Fruit fly (Drosophila melanogaster) whole organism, adult: ENCODE results near the gene CG2680.

Source experiments
- CG11617 ChIP-seq: fragments of 200-800 bp; sonication (Bioruptor generic); optimal IDR thresholded peaks from 2 replicates; lab custom pipeline; 2017; ENCODE audit warnings: mild to moderate bottlenecking, missing biosample characterization, missing genetic modification reagents, missing genetic modification characterization
- CG12768 ChIP-seq: fragments of 200-800 bp; sonication (Bioruptor generic); optimal IDR thresholded peaks from 2 replicates; lab custom pipeline; 2017; ENCODE audit warnings: missing biosample characterization, missing genetic modification characterization, mild to moderate bottlenecking, moderate library complexity, missing genetic modification reagents
- CG14711 ChIP-seq: fragments of 200-800 bp; sonication (Bioruptor generic); optimal IDR thresholded peaks from 2 replicates; lab custom pipeline; 2018; ENCODE audit warnings: missing biosample characterization, mild to moderate bottlenecking, missing genetic modification characterization, moderate library complexity
- CG1620 ChIP-seq: fragments of 200-800 bp; sonication (Bioruptor generic); optimal IDR thresholded peaks from 2 replicates; lab custom pipeline; 2016; ENCODE audit warnings: missing biosample characterization, missing genetic modification characterization
- CG33017 ChIP-seq: fragments of 200-800 bp; sonication (Bioruptor generic); optimal IDR thresholded peaks from 2 replicates; lab custom pipeline; 2018; ENCODE audit warnings: missing biosample characterization, mild to moderate bottlenecking, missing genetic modification characterization, moderate library complexity
- CG5204 ChIP-seq: fragments of 200-800 bp; sonication (Bioruptor generic); optimal IDR thresholded peaks from 2 replicates; lab custom pipeline; 2016; ENCODE audit warnings: missing biosample characterization, missing genetic modification characterization
- CG7045 ChIP-seq: fragments of 200-800 bp; sonication (Bioruptor generic); optimal IDR thresholded peaks from 2 replicates; lab custom pipeline; 2017; ENCODE audit warnings: missing biosample characterization, mild to moderate bottlenecking, missing genetic modification characterization
- CG7101 ChIP-seq: fragments of 200-800 bp; sonication (Bioruptor generic); optimal IDR thresholded peaks from 2 replicates; lab custom pipeline; 2018; ENCODE audit warnings: missing biosample characterization, mild to moderate bottlenecking, missing genetic modification characterization, moderate library complexity
- Clk ChIP-seq: fragments of 200-800 bp; sonication (Bioruptor generic); optimal IDR thresholded peaks from 2 replicates; lab custom pipeline; 2017; ENCODE audit warnings: missing biosample characterization, missing genetic modification characterization
- Crg-1 ChIP-seq: fragments of 200-800 bp; sonication (Bioruptor generic); optimal IDR thresholded peaks from 2 replicates; lab custom pipeline; 2016; ENCODE audit warnings: missing biosample characterization, missing genetic modification characterization
- Hr96 ChIP-seq: fragments of 200-800 bp; sonication (Bioruptor generic); optimal IDR thresholded peaks from 2 replicates; lab custom pipeline; 2016; ENCODE audit warnings: missing biosample characterization, missing genetic modification characterization
- Mnt ChIP-seq: fragments of 200-800 bp; sonication (Bioruptor generic); optimal IDR thresholded peaks from 2 replicates; lab custom pipeline; 2016; ENCODE audit warnings: missing biosample characterization, mild to moderate bottlenecking, missing genetic modification characterization
- bab1 ChIP-seq: fragments of 200-800 bp; sonication (Bioruptor generic); optimal IDR thresholded peaks from 3 replicates; lab custom pipeline; 2019; ENCODE audit warnings: missing biosample characterization, mild to moderate bottlenecking, missing genetic modification characterization, moderate library complexity
- cic ChIP-seq: fragments of 200-800 bp; sonication (Bioruptor generic); optimal IDR thresholded peaks from 2 replicates; lab custom pipeline; 2017; ENCODE audit warnings: missing biosample characterization, mild to moderate bottlenecking, missing genetic modification characterization, moderate library complexity
- cnc ChIP-seq, 2 experiments: fragments of >200 bp; optimal IDR thresholded peaks; 2 replicates each; lab custom pipeline; 2017
- kay ChIP-seq: fragments of 200-800 bp; sonication (Bioruptor generic); peaks from one replicate; lab custom pipeline; 2016; ENCODE audit warnings: missing biosample characterization, missing genetic modification characterization, borderline replicate concordance
- ovo ChIP-seq: fragments of 200-800 bp; sonication (Bioruptor generic); optimal IDR thresholded peaks from 2 replicates; lab custom pipeline; 2016; ENCODE audit warnings: missing biosample characterization, missing genetic modification characterization
- pad ChIP-seq: fragments of 200-800 bp; sonication (Bioruptor generic); optimal IDR thresholded peaks from 3 replicates; lab custom pipeline; 2017; ENCODE audit warnings: missing biosample characterization, missing genetic modification characterization, mild to moderate bottlenecking, moderate library complexity, missing genetic modification reagents
- tj ChIP-seq: fragments of 200-800 bp; sonication (Bioruptor generic); optimal IDR thresholded peaks from 3 replicates; lab custom pipeline; 2017; ENCODE audit warnings: missing biosample characterization, mild to moderate bottlenecking, missing genetic modification characterization, moderate library complexity
- toe ChIP-seq: fragments of 200-800 bp; sonication (Bioruptor generic); optimal IDR thresholded peaks from 2 replicates; lab custom pipeline; 2016; ENCODE audit warnings: missing biosample characterization, missing genetic modification characterization

The CG2680 gene

DNA sequence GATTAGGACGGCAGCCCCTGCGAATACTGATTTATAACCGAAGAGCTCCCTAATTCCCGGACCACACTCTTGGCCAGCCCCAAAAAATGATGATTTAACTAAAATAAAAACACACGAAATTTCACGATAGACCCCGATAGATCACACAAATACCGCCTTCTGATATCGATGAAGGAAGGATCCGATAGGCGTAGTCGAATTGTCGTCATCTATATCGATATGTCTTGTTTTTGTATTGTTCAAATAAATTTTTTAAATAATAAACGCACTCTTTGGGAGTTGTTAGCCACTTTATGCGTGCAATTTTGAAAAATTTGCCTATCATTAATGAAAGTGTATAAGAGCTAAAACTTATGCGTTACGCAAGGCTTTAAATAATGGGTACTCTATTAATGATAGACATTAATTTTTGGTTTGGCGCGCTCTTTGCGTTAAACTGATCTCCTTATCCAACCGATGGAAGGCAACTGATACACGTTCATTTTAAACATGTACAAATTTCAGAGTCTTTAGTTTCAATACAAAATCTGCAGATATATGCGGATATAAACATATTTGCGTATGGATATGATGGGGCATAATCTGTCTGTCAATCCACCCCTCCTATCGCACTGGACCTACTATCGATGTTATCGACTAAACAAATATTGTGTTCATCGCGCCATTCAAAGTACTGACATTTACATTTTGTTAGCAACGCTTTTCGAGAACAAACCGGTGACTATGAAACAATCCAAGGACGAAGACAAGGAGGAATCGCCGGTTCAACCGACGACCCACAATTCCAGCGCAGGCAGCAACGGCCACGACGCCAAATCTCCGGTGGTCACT lies 8.9 kb downstream of the CG2680 start, which contains the start of the genes Spg7 and Lint-O:
TSS of gene Spg7 (minus strand) at position 148 of the 831 bp plus-strand sequence.
TSS of gene Lint-O (plus strand) at position 638 of the 831 bp plus-strand sequence.
- TF ChIP-seq CG7045 (GFP tag; lab: Kevin White, UChicago) (no peak), tj (GFP tag; lab: Kevin White, UChicago) (peak; percentile 46)

DNA sequence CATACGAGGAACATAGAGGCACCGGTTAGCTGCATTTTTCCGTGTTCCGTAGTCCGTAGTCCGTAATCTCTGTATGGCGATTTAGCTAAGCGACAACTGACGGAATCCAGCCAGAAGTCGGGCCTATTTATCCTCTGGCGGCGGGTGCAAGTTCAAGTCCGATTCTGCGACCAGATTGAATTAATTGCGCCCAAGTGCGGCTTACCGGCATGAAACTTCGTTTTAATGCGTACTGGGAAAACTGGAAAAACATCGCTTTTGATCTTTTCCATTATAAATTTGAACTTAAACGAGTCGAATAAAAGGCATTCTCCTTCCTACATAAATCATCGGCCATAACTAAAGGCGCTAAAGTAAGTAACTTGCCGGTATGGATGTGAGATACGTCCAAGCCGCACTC lies 13.4 kb downstream of the CG2680 start, which contains the start of gene dyw:
TSS of gene dyw (minus strand) at position 101 of the 400 bp plus-strand sequence.
- TF ChIP-seq CG7101 (tag; lab: Kevin White, UChicago) (no peak), tj (GFP tag; lab: Kevin White, UChicago) (no peak), CG12768 (GFP tag; lab: Kevin White, UChicago) (no peak)

dm6 chrX:2690376-2690775 lies 16.9 kb downstream of the CG2680 start:
- no peak for TF ChIP-seq kay (GFP tag; lab: Kevin White, UChicago)

- TF ChIP-seq tj (GFP tag; lab: Kevin White, UChicago) = peak; percentile 96
- TF ChIP-seq Hr96 (GFP tag; lab: Kevin White, UChicago) = no peak
- TF ChIP-seq CG7101 (tag; lab: Kevin White, UChicago) = peak; percentile 29
Observed at dm6 chrX:2686930-2687329, 20.3 kb downstream of the CG2680 start.

dm6 chrX:2685580-2685979 lies 21.6 kb downstream of the CG2680 start, which contains the start of gene per:
TSS of gene per (plus strand) at chrX:2685580.
- TF ChIP-seq Mnt (GFP tag; lab: Kevin White, UChicago) (peak; percentile 58), CG5204 (GFP tag; lab: Kevin White, UChicago) (no peak), Hr96 (GFP tag; lab: Kevin White, UChicago) (no peak), tj (GFP tag; lab: Kevin White, UChicago) (peak; percentile 30), CG7045 (GFP tag; lab: Kevin White, UChicago) (no peak), ovo (GFP tag; lab: Kevin White, UChicago) (peak; percentile 61), kay (GFP tag; lab: Kevin White, UChicago) (no peak), Crg-1 (GFP tag; lab: Kevin White, UChicago) (no peak), toe (GFP tag; lab: Kevin White, UChicago) (no peak), CG33017 (tag; lab: Kevin White, UChicago) (no peak), Clk (GFP tag; lab: Kevin White, UChicago) (no peak), CG12768 (GFP tag; lab: Kevin White, UChicago) (no peak), CG7101 (tag; lab: Kevin White, UChicago) (no peak)

DNA sequence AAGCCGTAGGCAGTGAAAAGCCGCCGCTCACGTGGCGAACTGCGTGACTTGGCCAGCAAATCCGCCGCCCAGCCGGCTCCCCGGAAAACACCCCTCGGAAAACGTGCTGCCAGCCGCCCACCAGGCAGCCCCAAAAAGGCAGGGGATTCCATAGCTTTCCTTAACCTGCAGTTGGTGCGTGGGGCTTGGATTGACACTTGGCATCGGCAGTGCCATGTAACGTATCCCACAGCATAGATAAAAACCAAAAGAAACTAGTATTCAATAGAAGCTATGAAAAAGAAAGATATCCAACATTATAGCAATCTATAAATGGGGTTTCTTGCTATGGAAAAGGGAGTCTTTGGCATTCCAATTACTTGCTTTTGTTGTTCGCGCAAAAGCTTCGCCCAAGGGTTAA lies 22.2 kb downstream of the CG2680 start:
- peak; percentile 49 for TF ChIP-seq CG33017 (tag; lab: Kevin White, UChicago)
- TF ChIP-seq Clk (GFP tag; lab: Kevin White, UChicago) = peak; percentile 92
- peak; percentile 32 for TF ChIP-seq toe (GFP tag; lab: Kevin White, UChicago)
- no peak for TF ChIP-seq cic (GFP tag; lab: Kevin White, UChicago)
- TF ChIP-seq ovo (GFP tag; lab: Kevin White, UChicago) = no peak
- no peak for TF ChIP-seq Crg-1 (GFP tag; lab: Kevin White, UChicago)
- peak; percentile 20 for TF ChIP-seq CG1620 (GFP tag; lab: Kevin White, UChicago)
- TF ChIP-seq cnc (optimal IDR thresholded peaks at IDR 0.05; lab: Kevin White, UChicago) = no peak
- TF ChIP-seq tj (GFP tag; lab: Kevin White, UChicago) = peak; percentile 28
- no peak for TF ChIP-seq bab1 (GFP tag; lab: Kevin White, UChicago)
- peak; percentile 86 for TF ChIP-seq Hr96 (GFP tag; lab: Kevin White, UChicago)
- TF ChIP-seq pad (GFP tag; lab: Kevin White, UChicago) = peak; percentile 28
- TF ChIP-seq CG7101 (tag; lab: Kevin White, UChicago) = peak; percentile 81
- TF ChIP-seq kay (GFP tag; lab: Kevin White, UChicago) = no peak
- peak; percentile 38 for TF ChIP-seq CG12768 (GFP tag; lab: Kevin White, UChicago)
- TF ChIP-seq CG5204 (GFP tag; lab: Kevin White, UChicago) = peak; percentile 65
- TF ChIP-seq CG14711 (tag; lab: Kevin White, UChicago) = peak; percentile 65
- peak; percentile 50 for TF ChIP-seq CG7045 (GFP tag; lab: Kevin White, UChicago)
- TF ChIP-seq CG11617 (GFP tag; lab: Kevin White, UChicago) = peak; percentile 79
- no peak for TF ChIP-seq Mnt (GFP tag; lab: Kevin White, UChicago)

DNA sequence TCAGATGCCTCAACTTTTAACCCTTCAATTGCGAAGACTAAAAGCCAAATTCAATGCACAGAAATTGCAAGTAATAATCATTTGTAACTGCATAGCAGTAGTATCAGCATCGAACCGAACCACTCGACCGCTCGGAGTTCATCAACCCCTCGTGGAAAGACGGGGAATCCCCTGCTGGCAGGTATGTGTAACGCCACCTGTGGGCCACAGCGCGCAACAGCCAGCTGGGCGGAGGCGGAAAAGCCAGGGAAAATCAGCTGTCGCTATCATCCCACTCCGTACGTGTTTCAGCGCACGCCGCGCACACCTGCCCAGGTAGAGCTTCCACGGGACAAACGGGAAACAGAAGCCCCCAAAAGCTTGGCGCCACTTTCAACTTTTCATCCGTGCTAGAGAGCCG lies 22.8 kb downstream of the CG2680 start:
- no peak for TF ChIP-seq CG7101 (tag; lab: Kevin White, UChicago)
- TF ChIP-seq Clk (GFP tag; lab: Kevin White, UChicago) = no peak
- no peak for TF ChIP-seq toe (GFP tag; lab: Kevin White, UChicago)
- TF ChIP-seq Mnt (GFP tag; lab: Kevin White, UChicago) = no peak
- TF ChIP-seq cic (GFP tag; lab: Kevin White, UChicago) = no peak
- TF ChIP-seq CG5204 (GFP tag; lab: Kevin White, UChicago) = no peak
- no peak for TF ChIP-seq CG1620 (GFP tag; lab: Kevin White, UChicago)
- TF ChIP-seq Hr96 (GFP tag; lab: Kevin White, UChicago) = no peak
- TF ChIP-seq ovo (GFP tag; lab: Kevin White, UChicago) = no peak
- no peak for TF ChIP-seq pad (GFP tag; lab: Kevin White, UChicago)
- no peak for TF ChIP-seq cnc (optimal IDR thresholded peaks at IDR 0.05; lab: Kevin White, UChicago)
- TF ChIP-seq CG12768 (GFP tag; lab: Kevin White, UChicago) = no peak
- TF ChIP-seq CG33017 (tag; lab: Kevin White, UChicago) = no peak
- no peak for TF ChIP-seq kay (GFP tag; lab: Kevin White, UChicago)
- no peak for TF ChIP-seq tj (GFP tag; lab: Kevin White, UChicago)
- no peak for TF ChIP-seq CG14711 (tag; lab: Kevin White, UChicago)
- TF ChIP-seq CG7045 (GFP tag; lab: Kevin White, UChicago) = no peak
